Worm (Caenorhabditis elegans): ENCODE data around the gene pis-1.

Gene pis-1

ce11 chrIV:9801418-9801817 is 5.0 kb upstream of the pis-1 start (continued):
- TF ChIP-seq dmd-6 (GFP tag; IDR thresholded peaks at IDR 0.05) (peak; percentile 98), ceh-28 (tag; optimal IDR thresholded peaks at IDR 0.05) (no peak), arid-1 (GFP tag; conservative IDR thresholded peaks at IDR 0.05) (no peak), ces-1 (GFP tag; optimal IDR thresholded peaks at IDR 0.05) (no peak), snpc-4 (tag; optimal IDR thresholded peaks at IDR 0.05) (no peak), lim-7 (GFP tag; IDR thresholded peaks at IDR 0.05) (no peak), hmg-1.1 (GFP tag; IDR thresholded peaks at IDR 0.05) (no peak), saeg-2 (GFP tag; IDR thresholded peaks at IDR 0.05) (no peak), lsy-2 (tag; optimal IDR thresholded peaks at IDR 0.05) (peak in 1 of 2 experiments; percentile 70), nhr-41 (GFP tag; IDR thresholded peaks at IDR 0.05) (0 out of 2 replicates have a peak, but pooled peaks have one; percentile 24), T20F7.1 (GFP tag; optimal IDR thresholded peaks at IDR 0.05) (peak; percentile 53), F37D6.2 (tag; optimal IDR thresholded peaks at IDR 0.05) (no peak), vab-7 (GFP tag; IDR thresholded peaks at IDR 0.05) (no peak), cey-2 (tag; optimal IDR thresholded peaks at IDR 0.05; ENCODE audit: borderline replicate concordance, insufficient read depth) (no peak), nhr-11 (tag; optimal IDR thresholded peaks at IDR 0.05) (no peak), lin-29 (GFP tag; IDR thresholded peaks at IDR 0.05) (no peak), mdt-29 (GFP tag; IDR thresholded peaks at IDR 0.05) (peak; percentile 70), set-16 (GFP tag; IDR thresholded peaks at IDR 0.05) (no peak), egl-43 (GFP tag; IDR thresholded peaks at IDR 0.05) (no peak), daf-19 (GFP tag; conservative IDR thresholded peaks at IDR 0.05) (no peak), F44E2.7 (GFP tag; IDR thresholded peaks at IDR 0.05) (no peak), nhr-6 (tag; optimal IDR thresholded peaks at IDR 0.05) (no peak), attf-4 (tag; optimal IDR thresholded peaks at IDR 0.05) (no peak), mxl-2 (GFP tag; conservative IDR thresholded peaks at IDR 0.05) (no peak; the same call in 1 of the 2 replicates), lir-3 (tag; optimal IDR thresholded peaks at IDR 0.05) (no peak), dmd-9 (GFP tag; IDR thresholded peaks at IDR 0.05) (no peak), fos-1 (tag; optimal IDR thresholded peaks at IDR 0.05) (no peak), nhr-102 (tag; optimal IDR thresholded peaks at IDR 0.05) (peak; percentile 63), hif-1 (tag; optimal IDR thresholded peaks at IDR 0.05) (peak; percentile 24 to 79), nhr-48 (tag; optimal IDR thresholded peaks at IDR 0.05) (peak; percentile 78), ceh-32 (tag; optimal IDR thresholded peaks at IDR 0.05; ENCODE audit: poor library complexity) (no peak), ceh-44 (GFP tag; IDR thresholded peaks at IDR 0.05) (no peak), zag-1 (tag; optimal IDR thresholded peaks at IDR 0.05) (no peak), ceh-62 (tag; optimal IDR thresholded peaks at IDR 0.05) (no peak), gei-8 (GFP tag; optimal IDR thresholded peaks at IDR 0.05) (peak; percentile 41), zfp-2 (tag; optimal IDR thresholded peaks at IDR 0.05) (no peak), spr-3 (GFP tag; optimal IDR thresholded peaks at IDR 0.05) (no peak), ZK337.2 (GFP tag; IDR thresholded peaks at IDR 0.05) (no peak), tra-1 (GFP tag; IDR thresholded peaks at IDR 0.05) (peak; percentile 97), Y75B8A.6 (GFP tag; IDR thresholded peaks at IDR 0.05) (no peak), unc-39 (tag; optimal IDR thresholded peaks at IDR 0.05) (no peak), Y48G9A.11 (GFP tag; IDR thresholded peaks at IDR 0.05) (no peak), mep-1 (tag; optimal IDR thresholded peaks at IDR 0.05) (peak; percentile 40), daf-12 (tag; optimal IDR thresholded peaks at IDR 0.05) (no peak), spr-1 (tag; optimal IDR thresholded peaks at IDR 0.05) (no peak), mdl-1 (tag; optimal IDR thresholded peaks at IDR 0.05) (peak in 1 of 2 experiments; percentile 57), zfp-3 (GFP tag; conservative IDR thresholded peaks at IDR 0.05) (0 out of 2 replicates have a peak, but pooled peaks have one; percentile 33), egl-27 (tag; optimal IDR thresholded peaks at IDR 0.05) (no peak), zip-2 (tag; optimal IDR thresholded peaks at IDR 0.05) (no peak), lin-39 (tag; optimal IDR thresholded peaks at IDR 0.05) (no peak), dve-1 (tag; optimal IDR thresholded peaks at IDR 0.05; ENCODE audit: insufficient read depth) (peak; percentile 93)
